Worm (Caenorhabditis elegans): ENCODE measurements around the gene ZK105.5.
A peak's percentile ranks its signal among the peaks of the same experiment; 100 is the strongest.

Gene ZK105.5

DNA sequence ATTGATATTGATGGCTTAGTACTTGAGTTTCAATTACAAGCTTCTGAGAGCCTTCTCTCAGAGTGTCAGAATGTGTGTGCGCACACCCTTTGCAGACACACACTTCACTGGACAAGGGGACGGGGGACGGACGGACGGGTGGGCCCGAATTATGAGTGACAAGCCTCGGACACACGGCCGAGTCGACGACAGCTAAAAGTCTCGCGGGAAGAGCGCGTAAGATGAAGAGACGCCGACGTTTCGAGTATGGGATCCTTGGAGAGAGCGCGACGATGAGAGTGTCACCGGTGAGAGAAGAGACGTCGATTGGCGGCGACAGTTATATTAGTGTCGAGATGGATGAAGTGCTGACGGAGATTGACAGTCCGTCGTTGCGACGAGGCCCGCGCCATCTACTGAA lies 28.4 kb upstream of the ZK105.5 start (continued):
- no peak for TF ChIP-seq somi-1 (GFP tag; optimal IDR thresholded peaks at IDR 0.05)
- no peak for TF ChIP-seq zim-3 (tag; optimal IDR thresholded peaks at IDR 0.05)
- TF ChIP-seq F10E7.11 (tag; optimal IDR thresholded peaks at IDR 0.05): no peak
- TF ChIP-seq madf-10 (tag; optimal IDR thresholded peaks at IDR 0.05): no peak
- no peak for TF ChIP-seq ets-4 (GFP tag; optimal IDR thresholded peaks at IDR 0.05)
- no peak for TF ChIP-seq tbp1 (GFP tag; optimal IDR thresholded peaks at IDR 0.05)
- no peak for TF ChIP-seq ceh-91 (GFP tag; IDR thresholded peaks at IDR 0.05)
- 0 out of 2 replicates have a peak, but pooled peaks have one; percentile 56 for TF ChIP-seq nfyb-1 (GFP tag; IDR thresholded peaks at IDR 0.05)
- TF ChIP-seq pha-4 (tag; optimal IDR thresholded peaks at IDR 0.05): no peak
- TF ChIP-seq B0336.3 (GFP tag; IDR thresholded peaks at IDR 0.05): no peak
- TF ChIP-seq hlh-12 (tag; optimal IDR thresholded peaks at IDR 0.05): no peak
- no peak for TF ChIP-seq sdz-38 (tag; optimal IDR thresholded peaks at IDR 0.05)
- no peak for TF ChIP-seq nhr-120 (GFP tag; IDR thresholded peaks at IDR 0.05)
- TF ChIP-seq akir-1 (GFP tag; optimal IDR thresholded peaks at IDR 0.05): no peak
- TF ChIP-seq rec-8 (tag; optimal IDR thresholded peaks at IDR 0.05): no peak
- no peak for TF ChIP-seq F33H1.4 (GFP tag; IDR thresholded peaks at IDR 0.05)
- TF ChIP-seq gei-17 (GFP tag; optimal IDR thresholded peaks at IDR 0.05): no peak
- TF ChIP-seq nhr-80 (tag; optimal IDR thresholded peaks at IDR 0.05): peak; percentile 3

- TF ChIP-seq fkh-3 (tag; optimal IDR thresholded peaks at IDR 0.05): no peak
- no peak for TF ChIP-seq snpc-1.1 (tag; optimal IDR thresholded peaks at IDR 0.05; ENCODE audit: insufficient read depth)
- no peak for TF ChIP-seq rec-8 (tag; optimal IDR thresholded peaks at IDR 0.05)
- TF ChIP-seq cebp-2 (GFP tag; IDR thresholded peaks at IDR 0.05): no peak
- TF ChIP-seq T07F8.4 (tag; optimal IDR thresholded peaks at IDR 0.05): no peak
- TF ChIP-seq cebp-1 (GFP tag; IDR thresholded peaks at IDR 0.05): no peak
- no peak for TF ChIP-seq cebp-1 (tag; optimal IDR thresholded peaks at IDR 0.05)
- TF ChIP-seq Y79H2A.3 (GFP tag; conservative IDR thresholded peaks at IDR 0.05): no peak
- no peak for TF ChIP-seq atf-7 (tag; optimal IDR thresholded peaks at IDR 0.05)
Observed at ce11 chrV:7745386-7745785, 27.9 kb upstream of the ZK105.5 start.

ce11 chrV:7744068-7744467 lies 26.5 kb upstream of the ZK105.5 start:
- TF ChIP-seq mcd-1 (GFP tag; IDR thresholded peaks at IDR 0.05) (0 out of 2 replicates have a peak, but pooled peaks have one; percentile 28), K11D2.4 (GFP tag; IDR thresholded peaks at IDR 0.05) (no peak), madf-10 (tag; optimal IDR thresholded peaks at IDR 0.05) (peak; percentile 11), zim-3 (tag; optimal IDR thresholded peaks at IDR 0.05) (no peak), lin-54 (GFP tag; optimal IDR thresholded peaks at IDR 0.05) (peak; percentile 25), dox-1 (GFP tag; IDR thresholded peaks at IDR 0.05) (peak; percentile 87), Y53G8AR.9 (GFP tag; conservative IDR thresholded peaks at IDR 0.05) (0 out of 2 replicates have a peak, but pooled peaks have one; percentile 47), attf-3 (GFP tag; conservative IDR thresholded peaks at IDR 0.05) (no peak), nfya-1 (tag; optimal IDR thresholded peaks at IDR 0.05; ENCODE audit: borderline replicate concordance, insufficient read depth) (no peak), ceh-27 (GFP tag; optimal IDR thresholded peaks at IDR 0.05) (no peak), nhr-80 (tag; optimal IDR thresholded peaks at IDR 0.05) (peak; percentile 99), ets-4 (GFP tag; optimal IDR thresholded peaks at IDR 0.05) (peak; percentile 98), ztf-18 (tag; optimal IDR thresholded peaks at IDR 0.05) (no peak), nfyb-1 (GFP tag; IDR thresholded peaks at IDR 0.05) (peak; percentile 20; the same call in 1 of the 2 replicates), B0336.3 (GFP tag; IDR thresholded peaks at IDR 0.05) (0 out of 2 replicates have a peak, but pooled peaks have one; percentile 33), nhr-90 (tag; optimal IDR thresholded peaks at IDR 0.05) (peak; percentile 3), sdz-38 (tag; optimal IDR thresholded peaks at IDR 0.05) (no peak), lsy-27 (tag; optimal IDR thresholded peaks at IDR 0.05; ENCODE audit: borderline replicate concordance, insufficient read depth) (no peak), atf-7 (tag; optimal IDR thresholded peaks at IDR 0.05) (peak; percentile 72), Y53F4B.3 (GFP tag; IDR thresholded peaks at IDR 0.05) (no peak), repo-1 (tag; optimal IDR thresholded peaks at IDR 0.05) (peak; percentile 54), Y95B8A.8 (GFP tag; IDR thresholded peaks at IDR 0.05) (no peak), ztf-22 (GFP tag; optimal IDR thresholded peaks at IDR 0.05) (peak; percentile 93), ZK185.1 (tag; optimal IDR thresholded peaks at IDR 0.05; ENCODE audit: poor library complexity, severe bottlenecking) (peak; percentile 21), lin-40 (tag; optimal IDR thresholded peaks at IDR 0.05) (peak; percentile 35), chd-7 (tag; optimal IDR thresholded peaks at IDR 0.05) (peak; percentile 71), lir-1 (GFP tag; conservative IDR thresholded peaks at IDR 0.05) (0 out of 2 replicates have a peak, but pooled peaks have one; percentile 11)

All from whole organism, young adult.